Worm (Caenorhabditis elegans): ENCODE data around the gene tbx-9.

- TF ChIP-seq ama-1 (optimal IDR thresholded peaks at IDR 0.05) = no peak
- no peak for TF ChIP-seq tbx-37 (GFP tag; conservative IDR thresholded peaks at IDR 0.05)
- TF ChIP-seq flt-1 (GFP tag; IDR thresholded peaks at IDR 0.05) = no peak
- no peak for TF ChIP-seq hnd-1 (tag; optimal IDR thresholded peaks at IDR 0.05)
- TF ChIP-seq sea-1 (GFP tag; conservative IDR thresholded peaks at IDR 0.05) = no peak
- TF ChIP-seq aly-1 (tag; optimal IDR thresholded peaks at IDR 0.05) = no peak
- TF ChIP-seq hmbx-1 (tag; optimal IDR thresholded peaks at IDR 0.05) = no peak
- no peak for TF ChIP-seq F13C5.2 (tag; optimal IDR thresholded peaks at IDR 0.05)
- no peak for TF ChIP-seq scrt-1 (GFP tag; IDR thresholded peaks at IDR 0.05)
- no peak for TF ChIP-seq ceh-36 (tag; optimal IDR thresholded peaks at IDR 0.05)
Observed at ce11 chrIII:10335086-10335485, 6.6 kb downstream of the tbx-9 start, which contains the start of gene ced-9.
